Fruit fly (Drosophila melanogaster) whole organism, embryonic: ENCODE results near the gene CG43797.

Experiments
- Ada2b ChIP-seq: fragments of 200-800 bp; sonication (Bioruptor generic); IDR thresholded peaks from 2 replicates; pipeline ENCODE4 v1.3.6; 2022; ENCODE audit warnings: missing biosample characterization, missing genetic modification characterization
- CG12219 ChIP-seq: fragments of 200-800 bp; sonication (Bioruptor generic); optimal IDR thresholded peaks from 3 replicates; lab custom pipeline; 2018; ENCODE audit warnings: missing biosample characterization, mild to moderate bottlenecking, missing genetic modification characterization
- CG12299 ChIP-seq: fragments of 200-800 bp; sonication (Bioruptor generic); optimal IDR thresholded peaks from 2 replicates; lab custom pipeline; 2018; ENCODE audit warnings: missing biosample characterization, mild to moderate bottlenecking, missing genetic modification characterization
- CG1233 ChIP-seq: fragments of 200-800 bp; sonication (Bioruptor generic); optimal IDR thresholded peaks from 4 replicates; lab custom pipeline; 2018; ENCODE audit warnings: missing biosample characterization, mild to moderate bottlenecking, missing genetic modification characterization
- CG12744 ChIP-seq: fragments of 200-800 bp; sonication (Bioruptor generic); optimal IDR thresholded peaks from 2 replicates; lab custom pipeline; 2016; ENCODE audit warnings: missing biosample characterization, missing genetic modification characterization
- CG2712 ChIP-seq: fragments of 200-800 bp; optimal IDR thresholded peaks from 3 replicates; lab custom pipeline; 2019; ENCODE audit warnings: missing biosample characterization, mild to moderate bottlenecking, missing genetic modification characterization, moderate library complexity
- CG2889 ChIP-seq: fragments of 200-800 bp; sonication (Bioruptor generic); IDR thresholded peaks from 3 replicates; pipeline ENCODE4 v1.3.6; 2022; ENCODE audit warnings: missing biosample characterization, missing genetic modification characterization
- CG4328 ChIP-seq: fragments of 200-800 bp; sonication (Bioruptor generic); optimal IDR thresholded peaks from 3 replicates; lab custom pipeline; 2017; ENCODE audit warnings: missing biosample characterization, missing genetic modification reagents, missing genetic modification characterization
- CG4404 ChIP-seq: fragments of 200-800 bp; sonication (Bioruptor generic); IDR thresholded peaks from 2 replicates; pipeline ENCODE4 v1.3.6; 2022; ENCODE audit warnings: missing biosample characterization, missing genetic modification characterization
- CG5953 ChIP-seq: fragments of 200-800 bp; sonication (Bioruptor generic); IDR thresholded peaks from 2 replicates; pipeline ENCODE4 v1.3.6; 2022; ENCODE audit warnings: missing biosample characterization, missing genetic modification characterization
- CG6175 ChIP-seq: fragments of 200-800 bp; sonication (Bioruptor generic); IDR thresholded peaks from 3 replicates; pipeline ENCODE4 v1.3.6; 2022; ENCODE audit warnings: missing biosample characterization, missing genetic modification characterization
- D ChIP-seq, 2 experiments: fragments of 200-800 bp in 1 of 2; fragments of >200 bp in 1 of 2; sonication (Bioruptor generic) in 1 of 2; optimal IDR thresholded peaks; 2 replicates in 1 of 2; 3 replicates in 1 of 2; lab custom pipeline; 2017; ENCODE audit warnings: mild to moderate bottlenecking in 1 of 2, missing biosample characterization in 1 of 2, missing genetic modification characterization in 1 of 2, missing genetic modification reagents in 1 of 2
- Dll ChIP-seq: fragments of 200-800 bp; sonication (Bioruptor generic); IDR thresholded peaks from 4 replicates; pipeline ENCODE4 v1.3.6; 2022; ENCODE audit warnings: missing biosample characterization, missing genetic modification characterization; ENCODE audit not compliant: partially characterized antibody
- Drgx ChIP-seq: fragments of 200-800 bp; sonication (Bioruptor generic); IDR thresholded peaks from 2 replicates; pipeline ENCODE4 v1.3.6; 2022; ENCODE audit warnings: missing biosample characterization, missing genetic modification characterization
- GATAe ChIP-seq: fragments of 200-800 bp; sonication (Bioruptor generic); conservative IDR thresholded peaks from 2 replicates; pipeline ENCODE4 v1.3.6; 2022; ENCODE audit warnings: missing biosample characterization, missing genetic modification characterization
- Gug ChIP-seq: fragments of 200-800 bp; sonication (Bioruptor generic); IDR thresholded peaks from 4 replicates; pipeline ENCODE4 v1.3.6; 2022; ENCODE audit warnings: missing biosample characterization, missing genetic modification characterization
- Myb ChIP-seq: fragments of 200-800 bp; sonication (Bioruptor generic); optimal IDR thresholded peaks from 2 replicates; lab custom pipeline; 2016; ENCODE audit warnings: missing biosample characterization, missing genetic modification characterization
- Rx ChIP-seq: fragments of 200-800 bp; sonication (Bioruptor generic); IDR thresholded peaks from 2 replicates; pipeline ENCODE4 v1.3.6; 2022; ENCODE audit warnings: missing biosample characterization, missing genetic modification characterization
- Scr ChIP-seq: fragments of 200-800 bp; sonication (Bioruptor generic); IDR thresholded peaks from 2 replicates; pipeline ENCODE4 v1.3.6; 2022; ENCODE audit warnings: missing biosample characterization, missing genetic modification characterization; ENCODE audit not compliant: partially characterized antibody
- Trl ChIP-seq, 3 experiments: fragments of >200 bp in 2 of 3; fragments of 200-800 bp in 1 of 3; sonication (Bioruptor generic) in 1 of 3; optimal IDR thresholded peaks; 2 replicates in 1 of 3; 3 replicates in 2 of 3; lab custom pipeline; 2016 to 2017; ENCODE audit warnings: missing biosample characterization in 1 of 3, missing genetic modification characterization in 1 of 3
- Xrp1 ChIP-seq: fragments of 200-800 bp; sonication (Bioruptor generic); IDR thresholded peaks from 2 replicates; pipeline ENCODE4 v1.3.6; 2022; ENCODE audit warnings: missing biosample characterization, missing genetic modification characterization
- bsh ChIP-seq, 2 experiments: fragments of 200-800 bp; sonication (Bioruptor generic); optimal IDR thresholded peaks; 2 replicates each; lab custom pipeline; 2017 to 2018; ENCODE audit warnings: mild to moderate bottlenecking in 2 of 2, missing biosample characterization in 2 of 2, missing genetic modification characterization in 2 of 2, moderate library complexity in 1 of 2
- chm ChIP-seq: fragments of 200-800 bp; sonication (Bioruptor generic); IDR thresholded peaks from 2 replicates; pipeline ENCODE4 v1.3.6; 2022; ENCODE audit warnings: missing biosample characterization, missing genetic modification characterization
- ci ChIP-seq: fragments of 200-800 bp; sonication (Bioruptor generic); IDR thresholded peaks from 3 replicates; pipeline ENCODE4 v1.3.6; 2022; ENCODE audit warnings: missing biosample characterization, missing genetic modification characterization
- danr ChIP-seq: fragments of 200-800 bp; sonication (Bioruptor generic); IDR thresholded peaks from 2 replicates; pipeline ENCODE4 v1.3.6; 2022; ENCODE audit warnings: missing biosample characterization, missing genetic modification characterization
- dysf ChIP-seq: fragments of 200-800 bp; sonication (Bioruptor generic); IDR thresholded peaks from 3 replicates; pipeline ENCODE4 v1.3.6; 2022; ENCODE audit warnings: missing biosample characterization, missing genetic modification characterization
- exex ChIP-seq: fragments of 200-800 bp; sonication (Bioruptor generic); optimal IDR thresholded peaks from 4 replicates; lab custom pipeline; 2018; ENCODE audit warnings: missing biosample characterization, mild to moderate bottlenecking, missing genetic modification characterization, moderate library complexity
- ftz-f1 ChIP-seq: fragments of 200-800 bp; sonication (Bioruptor generic); optimal IDR thresholded peaks from 2 replicates; lab custom pipeline; 2016; ENCODE audit warnings: missing biosample characterization, missing genetic modification characterization
- grau ChIP-seq: fragments of 200-800 bp; optimal IDR thresholded peaks from 3 replicates; lab custom pipeline; 2019; ENCODE audit warnings: missing biosample characterization, mild to moderate bottlenecking, missing genetic modification characterization, moderate library complexity
- her ChIP-seq: fragments of 200-800 bp; sonication (Bioruptor generic); optimal IDR thresholded peaks from 2 replicates; lab custom pipeline; 2016; ENCODE audit warnings: missing biosample characterization, missing genetic modification characterization
- ken ChIP-seq: fragments of 200-800 bp; sonication (Bioruptor generic); IDR thresholded peaks from 3 replicates; pipeline ENCODE4 v1.3.6; 2022; ENCODE audit warnings: missing biosample characterization, missing genetic modification characterization
- lab ChIP-seq: fragments of 200-800 bp; sonication (Bioruptor generic); optimal IDR thresholded peaks from 3 replicates; lab custom pipeline; 2017; ENCODE audit warnings: missing biosample characterization, missing genetic modification characterization, mild to moderate bottlenecking, moderate library complexity, missing genetic modification reagents
- mld ChIP-seq: fragments of 200-800 bp; sonication (Bioruptor generic); IDR thresholded peaks from 3 replicates; pipeline ENCODE4 v1.3.6; 2022; ENCODE audit warnings: missing biosample characterization, missing genetic modification characterization; ENCODE audit not compliant: partially characterized antibody
- prd ChIP-seq, 3 experiments: fragments of >200 bp in 2 of 3; fragments of 200-800 bp in 1 of 3; sonication (Bioruptor generic) in 1 of 3; optimal IDR thresholded peaks in 2 of 3; IDR thresholded peaks in 1 of 3; 2 replicates in 2 of 3; 3 replicates in 1 of 3; pipeline versions ENCODE4 v1.3.6 to Lab custom; 2017 to 2022; ENCODE audit warnings: missing biosample characterization in 1 of 3, missing genetic modification characterization in 1 of 3
- ro ChIP-seq: fragments of 200-800 bp; sonication (Bioruptor generic); IDR thresholded peaks from 2 replicates; pipeline ENCODE4 v1.3.6; 2022; ENCODE audit warnings: missing biosample characterization, missing genetic modification characterization
- sens ChIP-seq: fragments of 200-800 bp; sonication (Bioruptor generic); peaks from one replicate; lab custom pipeline; 2016; ENCODE audit warnings: missing biosample characterization, missing genetic modification characterization
- sqz ChIP-seq: fragments of 200-800 bp; sonication (Bioruptor generic); optimal IDR thresholded peaks from 3 replicates; lab custom pipeline; 2018; ENCODE audit warnings: missing biosample characterization, mild to moderate bottlenecking, missing genetic modification characterization
- tna ChIP-seq: fragments of 200-800 bp; sonication (Bioruptor generic); IDR thresholded peaks from 2 replicates; pipeline ENCODE4 v1.3.6; 2022; ENCODE audit warnings: missing biosample characterization, missing genetic modification characterization; ENCODE audit not compliant: partially characterized antibody
- wor ChIP-seq: fragments of 200-800 bp; sonication (Bioruptor generic); IDR thresholded peaks from 2 replicates; pipeline ENCODE4 v1.3.6; 2022; ENCODE audit warnings: missing biosample characterization, missing genetic modification characterization
- z ChIP-seq: fragments of 200-800 bp; sonication (Bioruptor generic); IDR thresholded peaks from 3 replicates; pipeline ENCODE4 v1.3.6; 2022; ENCODE audit warnings: missing biosample characterization, missing genetic modification characterization
- zfh1 ChIP-seq: fragments of 200-800 bp; sonication (Bioruptor generic); IDR thresholded peaks from 3 replicates; pipeline ENCODE4 v1.3.6; 2022; ENCODE audit warnings: missing biosample characterization, missing genetic modification characterization

The CG43797 gene

dm6 chr2L:4023312-4023926 lies 23.6 kb downstream of the CG43797 start (continued):
- TF ChIP-seq CG12744 (no peak), Ada2b (no peak), z (GFP tag; lab: Robert Waterston, UW) (no peak), mld (GFP tag; lab: Robert Waterston, UW) (0 out of 3 replicates have a peak, but pooled peaks have one; percentile 40), exex (tag; lab: Kevin White, UChicago) (no peak), Dll (GFP tag; lab: Robert Waterston, UW) (no peak)

dm6 chr2L:4025077-4025476 lies 25.3 kb downstream of the CG43797 start:
- TF ChIP-seq ro (GFP tag; lab: Robert Waterston, UW), result no peak
- TF ChIP-seq CG6175, result no peak
- no peak for TF ChIP-seq danr (GFP tag; lab: Robert Waterston, UW)
- TF ChIP-seq GATAe (GFP tag; lab: Robert Waterston, UW), result no peak
- no peak for TF ChIP-seq CG1233 (GFP tag; lab: Kevin White, UChicago)
- TF ChIP-seq CG5953 (GFP tag; lab: Robert Waterston, UW), result no peak
- no peak for TF ChIP-seq CG12219 (GFP tag; lab: Kevin White, UChicago)
- TF ChIP-seq her (GFP tag; lab: Kevin White, UChicago), result no peak
- TF ChIP-seq ci (GFP tag; lab: Robert Waterston, UW), result 0 out of 3 replicates have a peak, but pooled peaks have one; percentile 7
- TF ChIP-seq tna (GFP tag; lab: Robert Waterston, UW), result no peak
- 0 out of 3 replicates have a peak, but pooled peaks have one; percentile 10 for TF ChIP-seq zfh1 (GFP tag; lab: Robert Waterston, UW)
- TF ChIP-seq Gug (GFP tag; lab: Robert Waterston, UW), result no peak
- TF ChIP-seq CG12299 (tag; lab: Kevin White, UChicago), result no peak
- TF ChIP-seq chm (GFP tag; lab: Robert Waterston, UW), result no peak

DNA sequence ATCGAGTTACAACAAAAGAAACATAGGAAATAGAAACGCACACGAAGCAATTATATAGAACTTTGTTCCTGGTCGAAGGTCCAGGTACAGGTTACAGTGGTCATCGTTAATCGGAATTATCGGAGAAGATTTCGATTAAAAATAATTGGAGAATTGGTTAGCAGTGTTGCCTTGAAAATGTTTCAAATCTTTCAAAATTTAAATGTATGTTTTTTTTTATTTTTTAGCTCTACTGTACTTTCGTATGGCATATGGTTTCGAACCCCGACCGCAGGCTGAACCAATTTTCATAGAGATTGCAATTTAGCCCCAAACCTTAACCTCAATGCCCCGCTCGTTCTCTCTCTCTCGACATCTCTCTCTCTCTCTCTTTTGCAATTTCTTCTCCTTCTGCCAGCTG lies 28.2 kb downstream of the CG43797 start:
- TF ChIP-seq CG4328 (no peak), grau (tag; lab: Kevin White, UChicago) (peak; percentile 1), CG4404 (GFP tag; lab: Robert Waterston, UW) (no peak), ken (GFP tag; lab: Robert Waterston, UW) (0 out of 3 replicates have a peak, but pooled peaks have one; percentile 31), prd (optimal IDR thresholded peaks at IDR 0.05; lab: Kevin White, UChicago) (no peak), prd (GFP tag; IDR thresholded peaks at IDR 0.05; lab: Robert Waterston, UW) (peak; percentile 39; the same call in 1 of the 3 replicates), CG2889 (GFP tag; lab: Robert Waterston, UW) (no peak), Rx (no peak), CG2712 (tag; lab: Kevin White, UChicago) (peak; percentile 30), Scr (GFP tag; lab: Robert Waterston, UW) (no peak), sqz (GFP tag; lab: Kevin White, UChicago) (no peak), lab (no peak), ftz-f1 (GFP tag; lab: Kevin White, UChicago) (no peak), Myb (no peak), sens (GFP tag; lab: Kevin White, UChicago) (peak; percentile 43), D (optimal IDR thresholded peaks at IDR 0.05; lab: Kevin White, UChicago) (no peak), D (GFP tag; optimal IDR thresholded peaks at IDR 0.05; lab: Kevin White, UChicago) (no peak), wor (no peak), dysf (GFP tag; lab: Robert Waterston, UW) (no peak), Drgx (GFP tag; lab: Robert Waterston, UW) (peak; percentile 49; the same call in 1 of the 2 replicates), bsh (GFP tag; optimal IDR thresholded peaks at IDR 0.05; lab: Kevin White, UChicago) (peak in 1 of 2 experiments; percentile 14), Trl (optimal IDR thresholded peaks at IDR 0.05; lab: Kevin White, UChicago) (peak in 1 of 2 experiments; percentile 23), Trl (GFP tag; optimal IDR thresholded peaks at IDR 0.05; lab: Kevin White, UChicago) (no peak), zfh1 (GFP tag; lab: Robert Waterston, UW) (0 out of 3 replicates have a peak, but pooled peaks have one; percentile 26), Xrp1 (peak; percentile 45; the same call in 1 of the 2 replicates)
